Fruit fly (Drosophila melanogaster): ENCODE measurements around the gene CG15531.

The CG15531 gene

dm6 chr3R:30208766-30209484, 12.9 kb upstream of the CG15531 start, which contains the start of gene RpS7 (continued):
- TF ChIP-seq CG17612 (GFP tag; IDR thresholded peaks at IDR 0.05) (no peak), CG31365 (tag; optimal IDR thresholded peaks at IDR 0.05) (peak; percentile 76), CG9932 (GFP tag; IDR thresholded peaks at IDR 0.05) (peak; percentile 86), CG31388 (GFP tag; optimal IDR thresholded peaks at IDR 0.05) (no peak), CHES-1-like (GFP tag; optimal IDR thresholded peaks at IDR 0.05) (peak; percentile 32), CG4820 (GFP tag; optimal IDR thresholded peaks at IDR 0.05) (no peak), cg (GFP tag; optimal IDR thresholded peaks at IDR 0.05) (no peak), CG15269 (tag; optimal IDR thresholded peaks at IDR 0.05) (peak; percentile 75), BEAF-32 (GFP tag; optimal IDR thresholded peaks at IDR 0.05) (peak; percentile 96), Hr3 (GFP tag; optimal IDR thresholded peaks at IDR 0.05) (peak; percentile 38), kah (GFP tag; optimal IDR thresholded peaks at IDR 0.05) (peak; percentile 84), fru (optimal IDR thresholded peaks at IDR 0.05) (no peak), seq (GFP tag; IDR thresholded peaks at IDR 0.05) (peak; percentile 50), CG15479 (GFP tag; optimal IDR thresholded peaks at IDR 0.05) (no peak), Sox100B (GFP tag; optimal IDR thresholded peaks at IDR 0.05) (peak; percentile 87), CG14014 (GFP tag; IDR thresholded peaks at IDR 0.05) (peak; percentile 76), stc (GFP tag; IDR thresholded peaks at IDR 0.05) (peak; percentile 76), dmrt99B (tag; optimal IDR thresholded peaks at IDR 0.05) (peak; percentile 74), CG17186 (GFP tag; optimal IDR thresholded peaks at IDR 0.05) (peak; percentile 67), Optix (GFP tag; IDR thresholded peaks at IDR 0.05) (peak; percentile 69; the same call in 2 of the 3 replicates), rib (GFP tag; IDR thresholded peaks at IDR 0.05) (peak; percentile 66), CG10431 (GFP tag; optimal IDR thresholded peaks at IDR 0.05) (peak; percentile 77), Elba2 (GFP tag; optimal IDR thresholded peaks at IDR 0.05) (no peak), sd (tag; optimal IDR thresholded peaks at IDR 0.05) (no peak), chinmo (GFP tag; IDR thresholded peaks at IDR 0.05; ENCODE audit: partially characterized antibody) (peak; percentile 93; the same call in 2 of the 4 replicates), CG11696 (GFP tag; IDR thresholded peaks at IDR 0.05) (peak; percentile 66), CG1647 (GFP tag; optimal IDR thresholded peaks at IDR 0.05) (peak; percentile 30), chif (GFP tag; optimal IDR thresholded peaks at IDR 0.05) (peak; percentile 18 to 39), Dek (tag; optimal IDR thresholded peaks at IDR 0.05) (peak; percentile 17), CG9817 (tag; optimal IDR thresholded peaks at IDR 0.05) (peak; percentile 56), croc (GFP tag; conservative IDR thresholded peaks at IDR 0.05) (peak; percentile 62; the same call in 2 of the 3 replicates), shn (GFP tag; optimal IDR thresholded peaks at IDR 0.05) (peak; percentile 16), CG6813 (GFP tag; optimal IDR thresholded peaks at IDR 0.05) (peak; percentile 81), tgo (GFP tag; IDR thresholded peaks at IDR 0.05) (peak; percentile 66), CG2875 (GFP tag; optimal IDR thresholded peaks at IDR 0.05) (peak; percentile 67), inv (GFP tag; IDR thresholded peaks at IDR 0.05; ENCODE audit: partially characterized antibody) (peak; percentile 98), sim (GFP tag; IDR thresholded peaks at IDR 0.05) (peak; percentile 60; the same call in 1 of the 2 replicates), Kr (GFP tag; optimal IDR thresholded peaks at IDR 0.05) (peak; percentile 55), E2f2 (GFP tag; IDR thresholded peaks at IDR 0.05) (peak; percentile 44; the same call in 1 of the 2 replicates), Rx (GFP tag; IDR thresholded peaks at IDR 0.05) (peak; percentile 77), CG12391 (tag; optimal IDR thresholded peaks at IDR 0.05) (peak; percentile 72), bigmax (GFP tag; optimal IDR thresholded peaks at IDR 0.05) (peak; percentile 38), br (optimal IDR thresholded peaks at IDR 0.05) (no peak), CG18599 (GFP tag; optimal IDR thresholded peaks at IDR 0.05) (peak; percentile 49), Rfx (GFP tag; IDR thresholded peaks at IDR 0.05) (peak; percentile 84), H15 (GFP tag; IDR thresholded peaks at IDR 0.05) (peak; percentile 44; the same call in 1 of the 3 replicates), Drgx (GFP tag; IDR thresholded peaks at IDR 0.05) (peak; percentile 53), CG30431 (GFP tag; optimal IDR thresholded peaks at IDR 0.05) (peak; percentile 30), CG12744 (GFP tag; optimal IDR thresholded peaks at IDR 0.05) (no peak), CG18262 (tag; optimal IDR thresholded peaks at IDR 0.05) (peak; percentile 69)

Measured in whole organism, embryonic.